Worm (Caenorhabditis elegans): ENCODE results near the gene T24H7.8.

T24H7.8 gene

DNA sequence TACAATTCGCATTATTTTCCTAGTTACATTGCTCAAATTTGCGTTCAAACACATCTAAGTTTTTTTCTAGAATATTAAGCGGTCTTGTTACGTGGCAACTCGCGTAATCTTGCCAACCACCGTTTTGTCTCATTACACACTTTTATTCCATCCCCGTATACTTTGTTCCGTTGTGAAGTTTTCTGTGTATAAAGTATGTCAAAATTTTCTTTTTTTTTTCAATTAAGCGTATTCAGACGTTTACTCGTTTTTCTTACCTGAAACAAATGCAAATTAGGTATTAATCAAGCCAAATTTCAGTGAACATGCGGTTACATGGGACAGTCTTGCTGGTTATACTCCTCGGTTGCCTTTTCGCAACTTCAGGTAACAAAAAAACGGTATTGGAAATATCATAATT is 5.2 kb downstream of the T24H7.8 start, which contains the start of gene T24H7.2:
TSS of gene T24H7.2 (plus strand) at position 301 of the 400 bp plus-strand sequence.
- TF ChIP-seq Y56A3A.18 (GFP tag; IDR thresholded peaks at IDR 0.05) (no peak), C06A6.2 (GFP tag; conservative IDR thresholded peaks at IDR 0.05) (no peak), lsl-1 (GFP tag; optimal IDR thresholded peaks at IDR 0.05) (no peak), ztf-26 (tag; optimal IDR thresholded peaks at IDR 0.05) (no peak), madf-10 (tag; optimal IDR thresholded peaks at IDR 0.05) (no peak), C17E4.6 (GFP tag; IDR thresholded peaks at IDR 0.05) (no peak), ama-1 (optimal IDR thresholded peaks at IDR 0.05) (no peak), ama-1 (GFP tag; optimal IDR thresholded peaks at IDR 0.05) (no peak), B0035.1 (tag; optimal IDR thresholded peaks at IDR 0.05) (no peak), B0261.1 (tag; optimal IDR thresholded peaks at IDR 0.05) (no peak), madf-6 (GFP tag; IDR thresholded peaks at IDR 0.05) (no peak), ekl-4 (GFP tag; IDR thresholded peaks at IDR 0.05) (no peak)

DNA sequence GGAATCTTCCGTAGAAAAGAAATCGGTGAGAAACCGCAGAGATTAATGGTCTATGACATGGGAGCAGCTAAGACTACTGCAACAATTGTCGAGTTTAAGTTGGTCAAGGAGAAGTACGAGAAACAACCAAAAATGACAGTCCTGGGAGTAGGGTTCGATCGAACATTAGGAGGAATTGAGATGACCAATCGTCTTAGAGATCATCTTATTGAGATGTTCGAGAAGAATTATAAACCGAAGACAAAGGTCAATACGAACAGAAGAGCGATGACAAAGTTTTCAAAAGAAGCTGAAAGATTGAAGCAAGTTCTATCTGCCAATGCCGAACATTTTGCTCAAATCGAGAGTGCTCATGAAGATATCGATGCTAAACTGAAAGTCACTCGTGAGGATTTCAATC is 6.2 kb downstream of the T24H7.8 start:
- peak; percentile 0 for TF ChIP-seq B0261.1 (tag; optimal IDR thresholded peaks at IDR 0.05)
- TF ChIP-seq F10E7.11 (tag; optimal IDR thresholded peaks at IDR 0.05) = no peak

DNA sequence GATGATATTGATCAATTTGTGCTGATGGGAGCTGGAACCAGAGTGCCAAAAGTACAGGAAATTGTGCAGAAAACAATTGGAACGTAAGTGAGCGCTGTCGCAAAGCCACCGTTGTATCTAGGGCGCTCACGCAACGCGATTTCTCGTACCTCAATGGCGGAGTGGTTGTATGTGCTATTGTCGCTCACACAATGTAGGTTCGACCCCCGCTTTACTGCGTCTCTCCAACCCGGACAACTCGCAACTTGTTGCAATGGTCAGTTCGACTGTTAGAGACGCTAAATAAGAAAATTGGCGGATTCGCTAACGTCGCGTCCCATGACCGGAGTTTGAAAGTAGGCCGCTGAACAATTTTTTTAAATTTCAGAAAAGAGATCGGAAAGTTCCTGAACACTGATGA is 6.6 kb downstream of the T24H7.8 start:
- TF ChIP-seq F33H1.4 (GFP tag; IDR thresholded peaks at IDR 0.05) (peak; percentile 46), B0261.1 (tag; optimal IDR thresholded peaks at IDR 0.05) (peak; percentile 80), madf-3 (GFP tag; IDR thresholded peaks at IDR 0.05) (no peak), nfyb-1 (GFP tag; IDR thresholded peaks at IDR 0.05) (peak; percentile 63), ceh-79 (tag; optimal IDR thresholded peaks at IDR 0.05) (no peak), tbp1 (GFP tag; optimal IDR thresholded peaks at IDR 0.05) (peak; percentile 92), F55B11.4 (tag; optimal IDR thresholded peaks at IDR 0.05; ENCODE audit: borderline replicate concordance, insufficient read depth) (no peak), B0336.3 (GFP tag; IDR thresholded peaks at IDR 0.05) (0 out of 2 replicates have a peak, but pooled peaks have one; percentile 13), B0035.1 (tag; optimal IDR thresholded peaks at IDR 0.05) (no peak), him-1 (tag; optimal IDR thresholded peaks at IDR 0.05) (no peak), nhr-179 (tag; optimal IDR thresholded peaks at IDR 0.05) (no peak), F39B2.1 (GFP tag; IDR thresholded peaks at IDR 0.05) (no peak), ama-1 (optimal IDR thresholded peaks at IDR 0.05) (no peak), ama-1 (GFP tag; optimal IDR thresholded peaks at IDR 0.05) (peak; percentile 66 to 71), attf-3 (GFP tag; conservative IDR thresholded peaks at IDR 0.05) (no peak), sea-2 (GFP tag; IDR thresholded peaks at IDR 0.05) (no peak), unc-62 (GFP tag; optimal IDR thresholded peaks at IDR 0.05) (no peak), lir-1 (GFP tag; conservative IDR thresholded peaks at IDR 0.05) (no peak), lin-40 (tag; optimal IDR thresholded peaks at IDR 0.05) (no peak), B0019.2 (GFP tag; conservative IDR thresholded peaks at IDR 0.05) (peak; percentile 36; the same call in 1 of the 2 replicates), ceh-100 (GFP tag; IDR thresholded peaks at IDR 0.05) (peak; percentile 46; the same call in 1 of the 2 replicates), Y67H2A.10 (GFP tag; conservative IDR thresholded peaks at IDR 0.05) (no peak), aptf-2 (GFP tag; conservative IDR thresholded peaks at IDR 0.05) (no peak), nhr-80 (tag; optimal IDR thresholded peaks at IDR 0.05) (peak; percentile 35), nfya-1 (tag; optimal IDR thresholded peaks at IDR 0.05; ENCODE audit: borderline replicate concordance, insufficient read depth) (no peak), egl-44 (GFP tag; IDR thresholded peaks at IDR 0.05) (no peak; the same call in 1 of the 2 replicates), C17E4.6 (GFP tag; IDR thresholded peaks at IDR 0.05) (no peak), Y79H2A.3 (GFP tag; conservative IDR thresholded peaks at IDR 0.05) (no peak), ceh-40 (GFP tag; IDR thresholded peaks at IDR 0.05) (no peak), F22D6.2 (tag; optimal IDR thresholded peaks at IDR 0.05) (no peak), madf-8 (GFP tag; conservative IDR thresholded peaks at IDR 0.05) (0 out of 2 replicates have a peak, but pooled peaks have one; percentile 3), D2030.7 (GFP tag; IDR thresholded peaks at IDR 0.05) (peak; percentile 41; the same call in 1 of the 2 replicates), F37B4.10 (GFP tag; IDR thresholded peaks at IDR 0.05) (no peak), rcor-1 (GFP tag; IDR thresholded peaks at IDR 0.05) (peak; percentile 51; the same call in 1 of the 2 replicates), aptf-3 (GFP tag; IDR thresholded peaks at IDR 0.05) (no peak), ztf-6 (GFP tag; IDR thresholded peaks at IDR 0.05) (no peak), somi-1 (GFP tag; optimal IDR thresholded peaks at IDR 0.05) (no peak), Y53G8AR.9 (GFP tag; conservative IDR thresholded peaks at IDR 0.05) (no peak)
